Comparison of ENCODE assay signal across 1 worm cellular context in the genomic region with DNA sequence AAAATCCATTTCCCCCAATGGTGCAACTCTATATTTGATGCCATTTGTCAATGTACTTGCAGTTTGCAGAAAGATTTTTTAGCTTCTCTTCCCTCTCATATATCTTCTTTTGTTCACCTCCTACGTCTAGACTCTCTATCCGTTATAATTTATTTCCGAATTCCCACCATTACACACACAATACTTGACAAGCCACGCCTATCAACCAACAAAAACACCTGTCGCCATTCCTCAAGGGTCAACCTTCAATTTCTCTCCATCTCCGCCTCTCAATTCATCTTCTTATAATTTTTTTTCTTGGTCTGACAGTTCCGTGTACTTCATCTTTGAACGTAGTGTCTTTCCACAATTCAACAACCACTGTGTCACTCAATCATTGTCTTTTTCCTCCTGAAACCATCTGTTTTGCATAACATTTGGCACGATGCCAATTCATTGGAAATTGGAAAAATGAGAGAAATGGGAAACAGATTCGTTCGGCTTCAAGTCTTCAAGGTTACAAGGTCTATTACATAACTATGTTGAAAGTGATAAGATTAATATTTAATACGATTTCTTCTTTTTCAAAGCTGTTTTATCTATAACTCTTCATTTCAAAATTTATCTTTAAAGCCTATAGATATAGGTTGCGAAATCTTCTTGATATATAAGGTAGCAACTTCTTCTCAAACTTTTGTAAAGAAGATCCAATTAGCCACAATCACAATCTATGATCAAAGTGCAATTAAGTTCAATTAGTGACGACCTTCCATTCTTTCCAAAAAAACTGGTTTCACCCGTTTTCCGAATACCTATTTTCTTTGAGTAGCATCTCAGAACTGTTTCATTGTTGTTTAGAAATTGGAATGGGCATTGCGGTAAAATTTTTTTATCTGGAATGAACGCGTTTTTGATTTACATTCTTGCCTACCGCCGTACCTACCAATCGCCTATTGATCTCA.
TF ChIP-seq lines count a peak whose summit lies in the region.

No protein-coding gene starts in this region.

TF ChIP-seq in whole organism, L1 larva, 84 proteins besides CTCF, POLR2A, EP300 and RAD21 (continued from another document):
- TF ChIP-seq pqm-1 (tag; optimal IDR thresholded peaks at IDR 0.05; lab: Kevin White, UChicago) (no peak), nhr-76 (tag; optimal IDR thresholded peaks at IDR 0.05; lab: Kevin White, UChicago) (no peak), ceh-63 (GFP tag; optimal IDR thresholded peaks at IDR 0.05; lab: Kevin White, UChicago) (no peak), nhr-12 (tag; optimal IDR thresholded peaks at IDR 0.05; lab: Kevin White, UChicago) (no peak), C34B4.2 (tag; optimal IDR thresholded peaks at IDR 0.05; lab: Kevin White, UChicago) (no peak), grh-1 (GFP tag; IDR thresholded peaks at IDR 0.05; lab: Robert Waterston, UW) (peak; percentile 81), ces-1 (GFP tag; optimal IDR thresholded peaks at IDR 0.05; lab: Kevin White, UChicago) (no peak), ceh-90 (tag; optimal IDR thresholded peaks at IDR 0.05; lab: Kevin White, UChicago) (no peak), egl-13 (tag; optimal IDR thresholded peaks at IDR 0.05; lab: Kevin White, UChicago) (no peak), zip-4 (GFP tag; optimal IDR thresholded peaks at IDR 0.05; lab: Kevin White, UChicago) (no peak), unc-130 (tag; optimal IDR thresholded peaks at IDR 0.05; lab: Kevin White, UChicago) (no peak), ama-1 (optimal IDR thresholded peaks at IDR 0.05; lab: Kevin White, UChicago) (no peak), snpc-4 (tag; optimal IDR thresholded peaks at IDR 0.05; lab: Kevin White, UChicago) (no peak), ceh-82 (tag; optimal IDR thresholded peaks at IDR 0.05; lab: Kevin White, UChicago) (no peak), unc-62 (GFP tag; optimal IDR thresholded peaks at IDR 0.05; lab: Kevin White, UChicago) (no peak), Y116A8C.19 (tag; optimal IDR thresholded peaks at IDR 0.05; lab: Kevin White, UChicago; ENCODE audit: borderline replicate concordance) (no peak), vab-15 (tag; optimal IDR thresholded peaks at IDR 0.05; lab: Kevin White, UChicago) (no peak), nhr-237 (tag; optimal IDR thresholded peaks at IDR 0.05; lab: Kevin White, UChicago) (no peak), pax-3 (tag; optimal IDR thresholded peaks at IDR 0.05; lab: Kevin White, UChicago) (no peak), lsy-2 (tag; optimal IDR thresholded peaks at IDR 0.05; lab: Kevin White, UChicago) (no peak), dsc-1 (tag; optimal IDR thresholded peaks at IDR 0.05; lab: Kevin White, UChicago) (peak; percentile 99), irx-1 (tag; optimal IDR thresholded peaks at IDR 0.05; lab: Kevin White, UChicago) (no peak), ceh-88 (GFP tag; IDR thresholded peaks at IDR 0.05; lab: Robert Waterston, UW) (no peak), lin-39 (tag; optimal IDR thresholded peaks at IDR 0.05; lab: Kevin White, UChicago) (no peak), mef-2 (tag; optimal IDR thresholded peaks at IDR 0.05; lab: Kevin White, UChicago) (no peak), nhr-90 (tag; optimal IDR thresholded peaks at IDR 0.05; lab: Kevin White, UChicago; ENCODE audit: poor library complexity) (no peak), alr-1 (tag; optimal IDR thresholded peaks at IDR 0.05; lab: Kevin White, UChicago; ENCODE audit: borderline replicate concordance) (no peak), nhr-71 (tag; optimal IDR thresholded peaks at IDR 0.05; lab: Kevin White, UChicago) (peak; percentile 18), tbx-2 (tag; optimal IDR thresholded peaks at IDR 0.05; lab: Kevin White, UChicago) (peak; percentile 11), mdl-1 (tag; optimal IDR thresholded peaks at IDR 0.05; lab: Kevin White, UChicago) (no peak), lin-14 (GFP tag; optimal IDR thresholded peaks at IDR 0.05; lab: Kevin White, UChicago) (peak; percentile 45), unc-30 (tag; optimal IDR thresholded peaks at IDR 0.05; lab: Kevin White, UChicago) (no peak), lin-35 (GFP tag; optimal IDR thresholded peaks at IDR 0.05; lab: Kevin White, UChicago) (no peak), lir-3 (tag; optimal IDR thresholded peaks at IDR 0.05; lab: Kevin White, UChicago; ENCODE audit: poor library complexity) (no peak), nhr-85 (tag; lab: Kevin White, UChicago) (peak; percentile 82), sup-37 (GFP tag; optimal IDR thresholded peaks at IDR 0.05; lab: Kevin White, UChicago) (no peak), elt-2 (tag; optimal IDR thresholded peaks at IDR 0.05; lab: Kevin White, UChicago) (no peak), mep-1 (tag; optimal IDR thresholded peaks at IDR 0.05; lab: Kevin White, UChicago) (no peak), zag-1 (tag; optimal IDR thresholded peaks at IDR 0.05; lab: Kevin White, UChicago) (no peak), ceh-8 (GFP tag; optimal IDR thresholded peaks at IDR 0.05; lab: Kevin White, UChicago) (no peak), nhr-47 (tag; optimal IDR thresholded peaks at IDR 0.05; lab: Kevin White, UChicago) (no peak), hlh-17 (GFP tag; optimal IDR thresholded peaks at IDR 0.05; lab: Kevin White, UChicago; ENCODE audit: borderline replicate concordance) (no peak), aha-1 (tag; optimal IDR thresholded peaks at IDR 0.05; lab: Kevin White, UChicago) (no peak), rnt-1 (tag; optimal IDR thresholded peaks at IDR 0.05; lab: Kevin White, UChicago) (peak; percentile 34), lin-15B (tag; optimal IDR thresholded peaks at IDR 0.05; lab: Kevin White, UChicago) (no peak), elt-3 (tag; optimal IDR thresholded peaks at IDR 0.05; lab: Kevin White, UChicago) (peak in 2 of 6 experiments; percentile 22 to 41)
